Worm (Caenorhabditis elegans): ENCODE measurements around the gene ttr-45.

ce11 chrIV:13240842-13241143 is 13.2 kb upstream of the ttr-45 start, which contains the start of gene lin-54:
- TF ChIP-seq ceh-13 (GFP tag; optimal IDR thresholded peaks at IDR 0.05) (no peak), ama-1 (optimal IDR thresholded peaks at IDR 0.05) (no peak), ets-7 (tag; optimal IDR thresholded peaks at IDR 0.05) (no peak), pes-1 (GFP tag; IDR thresholded peaks at IDR 0.05) (no peak), flt-1 (GFP tag; IDR thresholded peaks at IDR 0.05) (no peak), hmbx-1 (tag; optimal IDR thresholded peaks at IDR 0.05) (no peak), aly-1 (tag; optimal IDR thresholded peaks at IDR 0.05) (no peak), B0310.2 (tag; optimal IDR thresholded peaks at IDR 0.05) (no peak), tbx-37 (GFP tag; conservative IDR thresholded peaks at IDR 0.05) (no peak), hmg-4 (GFP tag; optimal IDR thresholded peaks at IDR 0.05) (no peak), F13C5.2 (tag; optimal IDR thresholded peaks at IDR 0.05) (no peak), tbx-11 (GFP tag; IDR thresholded peaks at IDR 0.05) (no peak), sea-1 (GFP tag; conservative IDR thresholded peaks at IDR 0.05) (no peak), ceh-36 (tag; optimal IDR thresholded peaks at IDR 0.05) (no peak)
